Fruit fly (Drosophila melanogaster): Measurements from ENCODE around the gene CG7202.

The CG7202 gene

dm6 chr3L:21464240-21464639, 28.3 kb downstream of the CG7202 start (continued):
- no peak for TF ChIP-seq CG42726 (GFP tag; IDR thresholded peaks at IDR 0.05; ENCODE audit: partially characterized antibody)
- no peak for TF ChIP-seq sd (tag; optimal IDR thresholded peaks at IDR 0.05)
- TF ChIP-seq CG8359 (GFP tag; optimal IDR thresholded peaks at IDR 0.05; ENCODE audit: borderline replicate concordance), result peak; percentile 89
- TF ChIP-seq CG17568 (GFP tag; optimal IDR thresholded peaks at IDR 0.05), result peak; percentile 79
- TF ChIP-seq D (optimal IDR thresholded peaks at IDR 0.05), result no peak
- TF ChIP-seq D (GFP tag; optimal IDR thresholded peaks at IDR 0.05), result peak; percentile 84
- peak; percentile 4 for TF ChIP-seq CG1647 (GFP tag; optimal IDR thresholded peaks at IDR 0.05)
- no peak for TF ChIP-seq fru (optimal IDR thresholded peaks at IDR 0.05)
- TF ChIP-seq slou (GFP tag; optimal IDR thresholded peaks at IDR 0.05), result no peak
- peak; percentile 18 for TF ChIP-seq pfk (GFP tag; optimal IDR thresholded peaks at IDR 0.05)
- no peak for TF ChIP-seq CG9932 (GFP tag; IDR thresholded peaks at IDR 0.05)
- TF ChIP-seq tup (GFP tag; optimal IDR thresholded peaks at IDR 0.05), result no peak
- peak; percentile 68 for TF ChIP-seq CG30431 (GFP tag; optimal IDR thresholded peaks at IDR 0.05)
- TF ChIP-seq Atf-2 (GFP tag; optimal IDR thresholded peaks at IDR 0.05), result peak; percentile 43
- TF ChIP-seq Lim3 (GFP tag; IDR thresholded peaks at IDR 0.05), result no peak
- TF ChIP-seq Nf-YC (tag; optimal IDR thresholded peaks at IDR 0.05), result no peak
- TF ChIP-seq phol (tag; optimal IDR thresholded peaks at IDR 0.05), result peak; percentile 66
- no peak for TF ChIP-seq h (optimal IDR thresholded peaks at IDR 0.05)
- peak; percentile 80 for TF ChIP-seq bab2 (GFP tag; optimal IDR thresholded peaks at IDR 0.05)
- TF ChIP-seq inv (GFP tag; IDR thresholded peaks at IDR 0.05; ENCODE audit: partially characterized antibody), result no peak
- TF ChIP-seq gcm2 (GFP tag; optimal IDR thresholded peaks at IDR 0.05), result no peak
- TF ChIP-seq CG12071 (GFP tag; optimal IDR thresholded peaks at IDR 0.05), result peak; percentile 20
- peak; percentile 38 for TF ChIP-seq CG6654 (GFP tag; optimal IDR thresholded peaks at IDR 0.05)
- peak; percentile 81 for TF ChIP-seq CG1529 (GFP tag; optimal IDR thresholded peaks at IDR 0.05)
- TF ChIP-seq B-H1 (GFP tag; IDR thresholded peaks at IDR 0.05), result peak; percentile 15; the same call in 1 of the 3 replicates
- peak; percentile 97 for TF ChIP-seq CG7271 (tag; optimal IDR thresholded peaks at IDR 0.05)
- TF ChIP-seq Hr3 (GFP tag; optimal IDR thresholded peaks at IDR 0.05), result no peak
- TF ChIP-seq ttk (GFP tag; IDR thresholded peaks at IDR 0.05), result no peak
- no peak for TF ChIP-seq zfh2 (GFP tag; optimal IDR thresholded peaks at IDR 0.05)
- no peak for TF ChIP-seq corto (GFP tag; optimal IDR thresholded peaks at IDR 0.05)
- no peak for TF ChIP-seq cg (GFP tag; optimal IDR thresholded peaks at IDR 0.05)
- no peak for TF ChIP-seq Fer2 (tag; optimal IDR thresholded peaks at IDR 0.05)
- TF ChIP-seq Asciz (GFP tag; optimal IDR thresholded peaks at IDR 0.05), result peak; percentile 83
- no peak for TF ChIP-seq CG3163 (GFP tag; optimal IDR thresholded peaks at IDR 0.05)
- peak; percentile 64 for TF ChIP-seq CG7556 (GFP tag; optimal IDR thresholded peaks at IDR 0.05)
- TF ChIP-seq CG7357 (GFP tag; IDR thresholded peaks at IDR 0.05), result 0 out of 3 replicates have a peak, but pooled peaks have one; percentile 12
- TF ChIP-seq mam (GFP tag; optimal IDR thresholded peaks at IDR 0.05), result no peak
- peak; percentile 68 for TF ChIP-seq Sox102F (GFP tag; optimal IDR thresholded peaks at IDR 0.05)
- TF ChIP-seq gce (GFP tag; IDR thresholded peaks at IDR 0.05), result peak; percentile 61; the same call in 2 of the 3 replicates
- no peak for TF ChIP-seq Xbp1 (GFP tag; optimal IDR thresholded peaks at IDR 0.05)
- TF ChIP-seq eve (GFP tag; optimal IDR thresholded peaks at IDR 0.05), result no peak
- TF ChIP-seq jigr1 (GFP tag; IDR thresholded peaks at IDR 0.05), result no peak
- TF ChIP-seq repo (GFP tag; optimal IDR thresholded peaks at IDR 0.05), result no peak
- TF ChIP-seq kni (GFP tag; optimal IDR thresholded peaks at IDR 0.05), result peak; percentile 67
- TF ChIP-seq ato (GFP tag; IDR thresholded peaks at IDR 0.05; ENCODE audit: partially characterized antibody), result no peak
- TF ChIP-seq dan (GFP tag; IDR thresholded peaks at IDR 0.05), result no peak
- peak; percentile 35; the same call in 1 of the 2 replicates for TF ChIP-seq E2f1 (GFP tag; IDR thresholded peaks at IDR 0.05)
- peak; percentile 51 for TF ChIP-seq CG2116 (GFP tag; optimal IDR thresholded peaks at IDR 0.05)
- peak; percentile 90 for TF ChIP-seq CG8924 (tag; optimal IDR thresholded peaks at IDR 0.05)
- peak; percentile 89 for TF ChIP-seq zfh1 (GFP tag; IDR thresholded peaks at IDR 0.05)
- TF ChIP-seq CG17385 (GFP tag; optimal IDR thresholded peaks at IDR 0.05), result peak; percentile 22
- TF ChIP-seq sug (tag; optimal IDR thresholded peaks at IDR 0.05), result no peak
